Worm (Caenorhabditis elegans): Measurements from ENCODE around the gene ril-1.

DNA sequence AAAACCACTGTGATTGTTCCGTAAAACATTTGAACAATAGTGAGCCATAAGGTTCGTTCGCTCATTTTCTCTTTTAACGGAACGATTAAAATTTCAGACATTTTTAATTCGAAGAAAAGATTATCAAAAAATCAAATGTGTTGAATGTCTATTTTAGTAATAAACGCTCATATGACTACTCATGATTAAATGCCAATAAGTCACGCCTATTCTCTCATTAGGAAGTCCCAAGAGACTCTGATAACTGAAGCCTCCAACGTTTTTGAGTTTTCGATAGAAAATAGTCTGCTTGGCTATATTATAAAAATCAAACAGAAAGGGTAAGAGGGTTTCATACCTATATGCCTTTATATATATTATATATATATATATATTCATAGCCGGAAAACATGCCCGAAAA is 32.3 kb upstream of the ril-1 start, which contains the start of gene srg-47:
- TF ChIP-seq lin-39 (tag; optimal IDR thresholded peaks at IDR 0.05) (no peak), nhr-77 (tag; optimal IDR thresholded peaks at IDR 0.05) (no peak)
